Worm (Caenorhabditis elegans): Measurements from ENCODE around the gene gldi-4.

ce11 chrIV:7046641-7047361 is 29.4 kb downstream of the gldi-4 start:
- no peak for TF ChIP-seq lin-39 (tag; optimal IDR thresholded peaks at IDR 0.05)
- no peak for TF ChIP-seq nhr-12 (tag; optimal IDR thresholded peaks at IDR 0.05)
- no peak for TF ChIP-seq nhr-76 (tag; optimal IDR thresholded peaks at IDR 0.05)
- peak; percentile 62 for TF ChIP-seq pha-4 (tag; optimal IDR thresholded peaks at IDR 0.05)
- TF ChIP-seq sea-2 (GFP tag; optimal IDR thresholded peaks at IDR 0.05) = no peak
- no peak for TF ChIP-seq nhr-28 (tag; optimal IDR thresholded peaks at IDR 0.05)
